Worm (Caenorhabditis elegans) whole organism, late embryonic: ENCODE data around the gene C24H11.1.
"Not testable (repeated sequence)": the region's sequence is repeated elsewhere in the genome, so short reads cannot be mapped to it uniquely, and the experiment has no call there.

ENCODE experiments used
- elt-2 ChIP-seq: sonication (generic microtip); optimal IDR thresholded peaks from 2 replicates; lab custom pipeline; 2016; ENCODE audit warnings: missing genetic modification reagents, missing genetic modification characterization, missing compliant biosample characterization
- elt-4 ChIP-seq: sonication (generic microtip); optimal IDR thresholded peaks from 2 replicates; lab custom pipeline; 2016; ENCODE audit warnings: missing genetic modification characterization, missing compliant biosample characterization
- pha-4 ChIP-seq: fragments of 150-350 bp; optimal IDR thresholded peaks from 2 replicates; lab custom pipeline; 2018; ENCODE audit warnings: missing biosample characterization, missing genetic modification reagents, missing genetic modification characterization
- rnt-1 ChIP-seq: sonication (generic microtip); optimal IDR thresholded peaks from 2 replicates; lab custom pipeline; 2016; ENCODE audit warnings: missing genetic modification characterization, missing compliant biosample characterization
- sox-2 ChIP-seq: fragments of 200-800 bp; sonication (Bioruptor generic); IDR thresholded peaks from 2 replicates; pipeline ENCODE4 v1.3.6; 2022; ENCODE audit warnings: missing genetic modification reagents, missing genetic modification characterization, missing compliant biosample characterization
- sox-4 ChIP-seq: sonication (generic microtip); optimal IDR thresholded peaks from 2 replicates; lab custom pipeline; 2017; ENCODE audit warnings: mild to moderate bottlenecking, missing genetic modification characterization, inconsistent platforms, missing compliant biosample characterization

ce11 chrIII:11773581-11773980 is 13.9 kb upstream of the C24H11.1 start, which contains the start of gene gbf-1:
- not testable (repeated sequence) for TF ChIP-seq sox-2 (GFP tag; lab: Robert Waterston, UW); elt-4 (tag; lab: Kevin White, UChicago); pha-4 (tag; lab: Kevin White, UChicago); sox-4 (tag; lab: Kevin White, UChicago); rnt-1 (tag; lab: Kevin White, UChicago); elt-2
